Fruit fly (Drosophila melanogaster) whole organism, embryonic: Measurements from ENCODE around the gene dmGlut.
A peak's percentile ranks its signal among the peaks of the same experiment; 100 is the strongest.

Source experiments
- Antp ChIP-seq: fragments of 200-800 bp; sonication (Bioruptor generic); optimal IDR thresholded peaks from 3 replicates; lab custom pipeline; 2016; ENCODE audit warnings: missing biosample characterization, missing genetic modification characterization
- BtbVII ChIP-seq: fragments of 200-800 bp; sonication (Bioruptor generic); optimal IDR thresholded peaks from 3 replicates; lab custom pipeline; 2017; ENCODE audit warnings: missing biosample characterization, mild to moderate bottlenecking, missing genetic modification characterization
- C15 ChIP-seq: fragments of 200-800 bp; sonication (Bioruptor generic); IDR thresholded peaks from 3 replicates; pipeline ENCODE4 v1.3.6; 2022; ENCODE audit warnings: missing biosample characterization, missing genetic modification characterization
- CG10147 ChIP-seq: fragments of 200-800 bp; sonication (Bioruptor generic); optimal IDR thresholded peaks from 2 replicates; lab custom pipeline; 2019; ENCODE audit warnings: missing biosample characterization, mild to moderate bottlenecking, missing genetic modification characterization, moderate library complexity
- CG10654 ChIP-seq: fragments of 200-800 bp; sonication (Bioruptor generic); optimal IDR thresholded peaks from 2 replicates; lab custom pipeline; 2016; ENCODE audit warnings: missing biosample characterization, missing genetic modification characterization
- CG10979 ChIP-seq: fragments of 200-800 bp; sonication (Bioruptor generic); optimal IDR thresholded peaks from 2 replicates; lab custom pipeline; 2018; ENCODE audit warnings: missing biosample characterization, mild to moderate bottlenecking, missing genetic modification characterization, moderate library complexity
- CG11093 ChIP-seq: fragments of 200-800 bp; sonication (Bioruptor generic); IDR thresholded peaks from 3 replicates; pipeline ENCODE4 v1.3.6; 2022; ENCODE audit warnings: missing biosample characterization, missing genetic modification characterization
- CG12155 ChIP-seq: fragments of 200-800 bp; sonication (Bioruptor generic); optimal IDR thresholded peaks from 3 replicates; lab custom pipeline; 2016; ENCODE audit warnings: missing biosample characterization, missing genetic modification characterization
- CG12299 ChIP-seq: fragments of 200-800 bp; sonication (Bioruptor generic); optimal IDR thresholded peaks from 2 replicates; lab custom pipeline; 2018; ENCODE audit warnings: missing biosample characterization, mild to moderate bottlenecking, missing genetic modification characterization
- CG12659 ChIP-seq: fragments of 200-800 bp; sonication (Bioruptor generic); optimal IDR thresholded peaks from 3 replicates; lab custom pipeline; 2017; ENCODE audit warnings: mild to moderate bottlenecking, missing biosample characterization, missing genetic modification reagents, missing genetic modification characterization
- CG13424 ChIP-seq: fragments of 200-800 bp; sonication (Bioruptor generic); optimal IDR thresholded peaks from 2 replicates; lab custom pipeline; 2019; ENCODE audit warnings: missing biosample characterization, mild to moderate bottlenecking, missing genetic modification characterization, moderate library complexity
- CG13775 ChIP-seq: fragments of 200-800 bp; sonication (Bioruptor generic); optimal IDR thresholded peaks from 3 replicates; lab custom pipeline; 2017; ENCODE audit warnings: missing biosample characterization, mild to moderate bottlenecking, missing genetic modification characterization
- CG14710 ChIP-seq: fragments of 200-800 bp; sonication (Bioruptor generic); optimal IDR thresholded peaks from 3 replicates; lab custom pipeline; 2019; ENCODE audit warnings: missing biosample characterization, mild to moderate bottlenecking, missing genetic modification characterization, moderate library complexity
- CG16813 ChIP-seq: fragments of 200-800 bp; sonication (Bioruptor generic); IDR thresholded peaks from 3 replicates; pipeline ENCODE4 v1.3.6; 2022; ENCODE audit warnings: missing biosample characterization, missing genetic modification characterization; ENCODE audit not compliant: partially characterized antibody
- CG18262 ChIP-seq: fragments of 200-800 bp; optimal IDR thresholded peaks from 3 replicates; lab custom pipeline; 2019; ENCODE audit warnings: missing biosample characterization, mild to moderate bottlenecking, missing genetic modification characterization, moderate library complexity
- CG18764 ChIP-seq: fragments of 200-800 bp; sonication (Bioruptor generic); optimal IDR thresholded peaks from 3 replicates; lab custom pipeline; 2016; ENCODE audit warnings: missing biosample characterization, missing genetic modification characterization
- CG2678 ChIP-seq: fragments of 200-800 bp; sonication (Bioruptor generic); optimal IDR thresholded peaks from 3 replicates; lab custom pipeline; 2019; ENCODE audit warnings: missing biosample characterization, mild to moderate bottlenecking, missing genetic modification characterization, moderate library complexity
- CG2875 ChIP-seq: fragments of 200-800 bp; sonication (Bioruptor generic); optimal IDR thresholded peaks from 2 replicates; lab custom pipeline; 2017; ENCODE audit warnings: missing biosample characterization, mild to moderate bottlenecking, missing genetic modification characterization, missing genetic modification reagents
- CG31365 ChIP-seq: fragments of 200-800 bp; sonication (Bioruptor generic); optimal IDR thresholded peaks from 2 replicates; lab custom pipeline; 2018; ENCODE audit warnings: missing biosample characterization, mild to moderate bottlenecking, missing genetic modification characterization
- CG3847 ChIP-seq: fragments of 200-800 bp; sonication (Bioruptor generic); IDR thresholded peaks from 2 replicates; pipeline ENCODE4 v1.3.6; 2022; ENCODE audit warnings: missing biosample characterization, missing genetic modification characterization
- CG42726 ChIP-seq: fragments of 200-800 bp; sonication (Bioruptor generic); IDR thresholded peaks from 2 replicates; pipeline ENCODE4 v1.3.6; 2022; ENCODE audit warnings: missing biosample characterization, missing genetic modification characterization; ENCODE audit not compliant: partially characterized antibody
- CG4617 ChIP-seq: fragments of 200-800 bp; sonication (Bioruptor generic); optimal IDR thresholded peaks from 3 replicates; lab custom pipeline; 2016; ENCODE audit warnings: missing biosample characterization, missing genetic modification characterization, borderline replicate concordance
- CG5953 ChIP-seq: fragments of 200-800 bp; sonication (Bioruptor generic); IDR thresholded peaks from 2 replicates; pipeline ENCODE4 v1.3.6; 2022; ENCODE audit warnings: missing biosample characterization, missing genetic modification characterization
- CG7372 ChIP-seq: fragments of 200-800 bp; sonication (Bioruptor generic); IDR thresholded peaks from 2 replicates; pipeline ENCODE4 v1.3.6; 2022; ENCODE audit warnings: missing biosample characterization, missing genetic modification characterization
- CG7963 ChIP-seq: fragments of 200-800 bp; sonication (Bioruptor generic); IDR thresholded peaks from 3 replicates; pipeline ENCODE4 v1.3.6; 2022; ENCODE audit warnings: missing biosample characterization, missing genetic modification characterization; ENCODE audit not compliant: partially characterized antibody
- Chrac-16 ChIP-seq: fragments of 200-800 bp; sonication (Bioruptor generic); optimal IDR thresholded peaks from 3 replicates; lab custom pipeline; 2016; ENCODE audit warnings: missing biosample characterization, missing genetic modification characterization
- Deaf1 ChIP-seq: fragments of 200-800 bp; optimal IDR thresholded peaks from 3 replicates; lab custom pipeline; 2019; ENCODE audit warnings: missing biosample characterization, mild to moderate bottlenecking, missing genetic modification characterization, moderate library complexity
- Gug ChIP-seq: fragments of 200-800 bp; sonication (Bioruptor generic); IDR thresholded peaks from 4 replicates; pipeline ENCODE4 v1.3.6; 2022; ENCODE audit warnings: missing biosample characterization, missing genetic modification characterization
- Lim3 ChIP-seq: fragments of 200-800 bp; sonication (Bioruptor generic); IDR thresholded peaks from 2 replicates; pipeline ENCODE4 v1.3.6; 2022; ENCODE audit warnings: missing biosample characterization, missing genetic modification characterization
- Mrtf ChIP-seq: fragments of 200-800 bp; sonication (Bioruptor generic); IDR thresholded peaks from 3 replicates; pipeline ENCODE4 v1.3.6; 2022; ENCODE audit warnings: missing biosample characterization, missing genetic modification characterization
- NfI ChIP-seq: fragments of 200-800 bp; sonication (Bioruptor generic); optimal IDR thresholded peaks from 3 replicates; lab custom pipeline; 2018; ENCODE audit warnings: missing biosample characterization, mild to moderate bottlenecking, missing genetic modification characterization, moderate library complexity
- Side ChIP-seq: fragments of 200-800 bp; sonication (Bioruptor generic); optimal IDR thresholded peaks from 2 replicates; lab custom pipeline; 2016; ENCODE audit warnings: missing biosample characterization, missing genetic modification characterization
- Trl ChIP-seq, 3 experiments: fragments of >200 bp in 2 of 3; fragments of 200-800 bp in 1 of 3; sonication (Bioruptor generic) in 1 of 3; optimal IDR thresholded peaks; 2 replicates in 1 of 3; 3 replicates in 2 of 3; lab custom pipeline; 2016 to 2017; ENCODE audit warnings: missing biosample characterization in 1 of 3, missing genetic modification characterization in 1 of 3
- amos ChIP-seq: fragments of 200-800 bp; sonication (Bioruptor generic); IDR thresholded peaks from 2 replicates; pipeline ENCODE4 v1.3.6; 2022; ENCODE audit warnings: missing biosample characterization, missing genetic modification characterization; ENCODE audit not compliant: partially characterized antibody
- ash1 ChIP-seq: fragments of 200-800 bp; sonication (Bioruptor generic); optimal IDR thresholded peaks from 2 replicates; lab custom pipeline; 2018; ENCODE audit warnings: missing biosample characterization, mild to moderate bottlenecking, missing genetic modification characterization
- crp ChIP-seq, 2 experiments: fragments of 200-800 bp; sonication (Bioruptor generic); optimal IDR thresholded peaks; 2 replicates in 1 of 2; 3 replicates in 1 of 2; lab custom pipeline; 2017; ENCODE audit warnings: missing biosample characterization in 2 of 2, missing genetic modification characterization in 2 of 2, mild to moderate bottlenecking in 1 of 2, moderate library complexity in 1 of 2
- dmrt99B ChIP-seq: fragments of 200-800 bp; sonication (Bioruptor generic); optimal IDR thresholded peaks from 2 replicates; lab custom pipeline; 2018; ENCODE audit warnings: missing biosample characterization, mild to moderate bottlenecking, missing genetic modification characterization, moderate library complexity
- dpn ChIP-seq, 2 experiments: fragments of 200-800 bp; sonication (Bioruptor generic); optimal IDR thresholded peaks; 3 replicates each; lab custom pipeline; 2016; ENCODE audit warnings: missing biosample characterization in 2 of 2, missing genetic modification characterization in 2 of 2
- grau ChIP-seq: fragments of 200-800 bp; optimal IDR thresholded peaks from 3 replicates; lab custom pipeline; 2019; ENCODE audit warnings: missing biosample characterization, mild to moderate bottlenecking, missing genetic modification characterization, moderate library complexity
- gsb ChIP-seq: fragments of 200-800 bp; sonication (Bioruptor generic); IDR thresholded peaks from 2 replicates; pipeline ENCODE4 v1.3.6; 2022; ENCODE audit warnings: missing biosample characterization, missing genetic modification characterization
- kah ChIP-seq: fragments of 200-800 bp; sonication (Bioruptor generic); optimal IDR thresholded peaks from 2 replicates; lab custom pipeline; 2018; ENCODE audit warnings: missing biosample characterization, mild to moderate bottlenecking, missing genetic modification characterization
- lmd ChIP-seq: fragments of 200-800 bp; sonication (Bioruptor generic); IDR thresholded peaks from 2 replicates; pipeline ENCODE4 v1.3.6; 2022; ENCODE audit warnings: missing biosample characterization, missing genetic modification characterization
- nerfin-1 ChIP-seq: fragments of 200-800 bp; sonication (Bioruptor generic); optimal IDR thresholded peaks from 3 replicates; lab custom pipeline; 2019; ENCODE audit warnings: missing biosample characterization, mild to moderate bottlenecking, missing genetic modification characterization, moderate library complexity
- sc ChIP-seq, 3 experiments: fragments of >200 bp in 2 of 3; fragments of 200-800 bp in 1 of 3; sonication (Bioruptor generic) in 1 of 3; optimal IDR thresholded peaks; 2 replicates in 2 of 3; 3 replicates in 1 of 3; lab custom pipeline; 2017; ENCODE audit warnings: mild to moderate bottlenecking in 1 of 3, missing biosample characterization in 1 of 3, missing genetic modification characterization in 1 of 3, missing genetic modification reagents in 1 of 3
- seq ChIP-seq: fragments of 200-800 bp; sonication (Bioruptor generic); IDR thresholded peaks from 2 replicates; pipeline ENCODE4 v1.3.6; 2022; ENCODE audit warnings: missing biosample characterization, missing genetic modification characterization
- twi ChIP-seq: fragments of 200-800 bp; optimal IDR thresholded peaks from 2 replicates; lab custom pipeline; 2019; ENCODE audit warnings: missing biosample characterization, mild to moderate bottlenecking, missing genetic modification characterization, moderate library complexity
- wor ChIP-seq: fragments of 200-800 bp; sonication (Bioruptor generic); IDR thresholded peaks from 2 replicates; pipeline ENCODE4 v1.3.6; 2022; ENCODE audit warnings: missing biosample characterization, missing genetic modification characterization
- z ChIP-seq: fragments of 200-800 bp; sonication (Bioruptor generic); IDR thresholded peaks from 3 replicates; pipeline ENCODE4 v1.3.6; 2022; ENCODE audit warnings: missing biosample characterization, missing genetic modification characterization
- zen ChIP-seq: fragments of 200-800 bp; sonication (Bioruptor generic); optimal IDR thresholded peaks from 3 replicates; lab custom pipeline; 2018; ENCODE audit warnings: missing biosample characterization, mild to moderate bottlenecking, missing genetic modification characterization, moderate library complexity

dmGlut gene

DNA sequence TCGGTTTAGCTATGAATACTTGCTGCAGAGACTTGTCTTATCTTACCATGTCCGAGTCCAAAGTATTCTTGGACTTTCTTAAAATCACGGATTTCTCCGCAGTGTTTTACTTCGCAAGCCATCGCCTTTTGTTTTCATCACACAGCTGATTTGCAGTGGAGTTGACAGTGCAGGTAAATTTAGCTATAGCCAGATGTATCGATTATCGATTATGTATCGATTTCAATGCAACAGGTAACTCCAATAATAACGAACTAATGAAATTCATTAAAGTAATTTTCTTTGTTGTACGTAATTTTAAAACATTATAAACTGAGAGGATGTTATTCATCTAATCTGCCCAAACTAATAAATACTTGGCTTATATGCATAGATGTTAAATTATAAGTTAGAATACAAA is 35.8 kb downstream of the dmGlut start, which contains the start of gene Rab3-GAP (continued):
- TF ChIP-seq CG2875 (GFP tag; lab: Kevin White, UChicago), result no peak
- no peak for TF ChIP-seq z
- TF ChIP-seq dpn (GFP tag; optimal IDR thresholded peaks at IDR 0.05; lab: Kevin White, UChicago), result peak in 1 of 2 experiments; percentile 53
- peak; percentile 23 for TF ChIP-seq CG10979 (tag; lab: Kevin White, UChicago)
- no peak for TF ChIP-seq gsb (GFP tag; lab: Robert Waterston, UW)
- TF ChIP-seq CG10147 (GFP tag; lab: Kevin White, UChicago), result peak; percentile 7
- no peak for TF ChIP-seq Side (GFP tag; lab: Kevin White, UChicago)
- peak; percentile 10; the same call in 1 of the 2 replicates for TF ChIP-seq lmd (GFP tag; lab: Robert Waterston, UW)
- no peak for TF ChIP-seq Trl (optimal IDR thresholded peaks at IDR 0.05; lab: Kevin White, UChicago)
- no peak for TF ChIP-seq Trl (GFP tag; optimal IDR thresholded peaks at IDR 0.05; lab: Kevin White, UChicago)
- TF ChIP-seq CG16813, result peak; percentile 45; the same call in 2 of the 3 replicates
- TF ChIP-seq Deaf1 (tag; lab: Kevin White, UChicago), result no peak
- no peak for TF ChIP-seq CG10654 (GFP tag; lab: Kevin White, UChicago)
- no peak for TF ChIP-seq CG11093
- TF ChIP-seq CG12155 (GFP tag; lab: Kevin White, UChicago), result peak; percentile 22
- TF ChIP-seq CG14710 (tag; lab: Kevin White, UChicago), result peak; percentile 51
- no peak for TF ChIP-seq CG2678
- peak; percentile 8 for TF ChIP-seq CG18764 (GFP tag; lab: Kevin White, UChicago)
- TF ChIP-seq NfI (GFP tag; lab: Kevin White, UChicago), result no peak
- no peak for TF ChIP-seq CG13775 (GFP tag; lab: Kevin White, UChicago)
- TF ChIP-seq BtbVII, result no peak
- peak; percentile 62 for TF ChIP-seq nerfin-1
- no peak for TF ChIP-seq C15 (GFP tag; lab: Robert Waterston, UW)
- TF ChIP-seq Antp (GFP tag; lab: Kevin White, UChicago), result peak; percentile 4
- TF ChIP-seq sc (optimal IDR thresholded peaks at IDR 0.05; lab: Kevin White, UChicago), result no peak
- TF ChIP-seq sc (GFP tag; optimal IDR thresholded peaks at IDR 0.05; lab: Kevin White, UChicago), result no peak
- peak; percentile 43 for TF ChIP-seq zen (tag; lab: Kevin White, UChicago)
- no peak for TF ChIP-seq ash1 (GFP tag; lab: Kevin White, UChicago)
- TF ChIP-seq CG42726 (GFP tag; lab: Robert Waterston, UW), result no peak
- TF ChIP-seq CG31365, result no peak
- peak; percentile 98 for TF ChIP-seq grau (tag; lab: Kevin White, UChicago)
- TF ChIP-seq seq (GFP tag; lab: Robert Waterston, UW), result no peak
- no peak for TF ChIP-seq CG3847
- peak; percentile 37; the same call in 1 of the 2 replicates for TF ChIP-seq amos (GFP tag; lab: Robert Waterston, UW)
- no peak for TF ChIP-seq wor
- TF ChIP-seq CG13424 (tag; lab: Kevin White, UChicago), result peak; percentile 30
- TF ChIP-seq CG7963 (GFP tag; lab: Robert Waterston, UW), result peak; percentile 42; the same call in 1 of the 3 replicates
- TF ChIP-seq CG7372 (GFP tag; lab: Robert Waterston, UW), result no peak
- TF ChIP-seq CG18262, result peak; percentile 43
- TF ChIP-seq crp (GFP tag; optimal IDR thresholded peaks at IDR 0.05; lab: Kevin White, UChicago), result peak; percentile 48 to 93
- TF ChIP-seq Gug (GFP tag; lab: Robert Waterston, UW), result no peak
- peak; percentile 63 for TF ChIP-seq kah (GFP tag; lab: Kevin White, UChicago)
- TF ChIP-seq Mrtf (GFP tag; lab: Robert Waterston, UW), result no peak
- TF ChIP-seq Chrac-16 (GFP tag; lab: Kevin White, UChicago), result peak; percentile 29
- no peak for TF ChIP-seq CG5953 (GFP tag; lab: Robert Waterston, UW)
- TF ChIP-seq Lim3 (GFP tag; lab: Robert Waterston, UW), result no peak
- peak; percentile 6 for TF ChIP-seq CG4617
- no peak for TF ChIP-seq dmrt99B (tag; lab: Kevin White, UChicago)
- no peak for TF ChIP-seq CG12299 (tag; lab: Kevin White, UChicago)
- TF ChIP-seq twi, result no peak
- peak; percentile 22 for TF ChIP-seq CG12659 (GFP tag; lab: Kevin White, UChicago)
